Fruit fly (Drosophila melanogaster) whole organism: ENCODE results near the gene Lst8.

Source experiments
- CG8478 ChIP-seq: fragments of >200 bp; optimal IDR thresholded peaks from 2 replicates; lab custom pipeline; 2018; ENCODE audit warnings: inconsistent platforms
- Dll ChIP-seq: fragments of >200 bp; optimal IDR thresholded peaks from 2 replicates; lab custom pipeline; 2017
- EcR ChIP-seq, 2 experiments: fragments of >200 bp; optimal IDR thresholded peaks; 2 replicates each; lab custom pipeline; 2017; ENCODE audit warnings: missing biosample characterization in 2 of 2, missing genetic modification characterization in 2 of 2, missing genetic modification reagents in 2 of 2
- pan ChIP-seq: fragments of >200 bp; optimal IDR thresholded peaks from 2 replicates; lab custom pipeline; 2017
- psq ChIP-seq: fragments of >200 bp; optimal IDR thresholded peaks from 2 replicates; lab custom pipeline; 2017
- usp ChIP-seq: fragments of >200 bp; optimal IDR thresholded peaks from 2 replicates; lab custom pipeline; 2017; ENCODE audit warnings: missing biosample characterization, missing genetic modification characterization, mixed read lengths

- TF ChIP-seq pan (no peak), Dll (no peak), CG8478 (lab: Kevin White, UChicago) (no peak), psq (lab: Kevin White, UChicago) (no peak), EcR (GFP tag; optimal IDR thresholded peaks at IDR 0.05; lab: Kevin White, UChicago) (no peak), usp (GFP tag; lab: Kevin White, UChicago) (no peak)
Measured at dm6 chrX:9587881-9588280, 17.9 kb downstream of the Lst8 start.
